Fruit fly (Drosophila melanogaster) whole organism, embryonic: ENCODE results near the gene Rpt5.

ENCODE experiments used
- Blimp-1 ChIP-seq: fragments of 200-800 bp; sonication (Bioruptor generic); optimal IDR thresholded peaks from 3 replicates; lab custom pipeline; 2018; ENCODE audit warnings: missing biosample characterization, missing genetic modification characterization, mild to moderate bottlenecking, moderate library complexity, missing genetic modification reagents
- Bteb2 ChIP-seq: fragments of 200-800 bp; sonication (Bioruptor generic); optimal IDR thresholded peaks from 2 replicates; lab custom pipeline; 2016; ENCODE audit warnings: missing biosample characterization, missing genetic modification characterization
- CG10654 ChIP-seq: fragments of 200-800 bp; sonication (Bioruptor generic); optimal IDR thresholded peaks from 2 replicates; lab custom pipeline; 2016; ENCODE audit warnings: missing biosample characterization, missing genetic modification characterization
- CG10979 ChIP-seq: fragments of 200-800 bp; sonication (Bioruptor generic); optimal IDR thresholded peaks from 2 replicates; lab custom pipeline; 2018; ENCODE audit warnings: missing biosample characterization, mild to moderate bottlenecking, missing genetic modification characterization, moderate library complexity
- CG13123 ChIP-seq: fragments of 200-800 bp; sonication (Bioruptor generic); optimal IDR thresholded peaks from 2 replicates; lab custom pipeline; 2016; ENCODE audit warnings: missing biosample characterization, missing genetic modification characterization
- CG13894 ChIP-seq: fragments of 200-800 bp; sonication (Bioruptor generic); optimal IDR thresholded peaks from 3 replicates; lab custom pipeline; 2018; ENCODE audit warnings: missing biosample characterization, mild to moderate bottlenecking, missing genetic modification characterization, moderate library complexity
- CG16779 ChIP-seq: fragments of 200-800 bp; sonication (Bioruptor generic); IDR thresholded peaks from 2 replicates; pipeline ENCODE4 v1.3.6; 2022; ENCODE audit warnings: missing biosample characterization, missing genetic modification characterization
- CG17802 ChIP-seq: fragments of 200-800 bp; sonication (Bioruptor generic); optimal IDR thresholded peaks from 2 replicates; lab custom pipeline; 2018; ENCODE audit warnings: missing biosample characterization, mild to moderate bottlenecking, missing genetic modification characterization, moderate library complexity
- CG31441 ChIP-seq: fragments of 200-800 bp; sonication (Bioruptor generic); IDR thresholded peaks from 2 replicates; pipeline ENCODE4 v1.3.6; 2022; ENCODE audit warnings: missing biosample characterization, missing genetic modification characterization
- CG4820 ChIP-seq: fragments of 200-800 bp; sonication (Bioruptor generic); optimal IDR thresholded peaks from 3 replicates; lab custom pipeline; 2016; ENCODE audit warnings: missing biosample characterization, missing genetic modification characterization
- CG6654 ChIP-seq: fragments of 200-800 bp; sonication (Bioruptor generic); optimal IDR thresholded peaks from 2 replicates; lab custom pipeline; 2017; ENCODE audit warnings: missing biosample characterization, mild to moderate bottlenecking, missing genetic modification characterization
- CG6791 ChIP-seq: fragments of 200-800 bp; sonication (Bioruptor generic); IDR thresholded peaks from 3 replicates; pipeline ENCODE4 v1.3.6; 2022; ENCODE audit warnings: missing biosample characterization, missing genetic modification characterization; ENCODE audit not compliant: partially characterized antibody
- CG7745 ChIP-seq: fragments of 200-800 bp; sonication (Bioruptor generic); optimal IDR thresholded peaks from 2 replicates; lab custom pipeline; 2018; ENCODE audit warnings: missing biosample characterization, mild to moderate bottlenecking, missing genetic modification characterization, moderate library complexity
- CG8765 ChIP-seq: fragments of 200-800 bp; sonication (Bioruptor generic); IDR thresholded peaks from 2 replicates; pipeline ENCODE4 v1.3.6; 2022; ENCODE audit warnings: missing biosample characterization, missing genetic modification characterization
- CG9817 ChIP-seq: fragments of 200-800 bp; sonication (Bioruptor generic); optimal IDR thresholded peaks from 2 replicates; lab custom pipeline; 2018; ENCODE audit warnings: missing biosample characterization, mild to moderate bottlenecking, missing genetic modification characterization, moderate library complexity
- CTCF ChIP-seq: fragments of 200-800 bp; sonication (Bioruptor generic); optimal IDR thresholded peaks from 2 replicates; lab custom pipeline; 2017; ENCODE audit warnings: missing biosample characterization, mild to moderate bottlenecking, missing genetic modification characterization, moderate library complexity
- CkIIα-i1 ChIP-seq: fragments of 200-800 bp; sonication (Bioruptor generic); IDR thresholded peaks from 2 replicates; pipeline ENCODE4 v1.3.6; 2022; ENCODE audit warnings: missing biosample characterization, missing genetic modification characterization
- D19A ChIP-seq: fragments of 200-800 bp; optimal IDR thresholded peaks from 3 replicates; lab custom pipeline; 2019; ENCODE audit warnings: missing biosample characterization, mild to moderate bottlenecking, missing genetic modification characterization, moderate library complexity
- E2f2 ChIP-seq: fragments of 200-800 bp; sonication (Bioruptor generic); IDR thresholded peaks from 2 replicates; pipeline ENCODE4 v1.3.6; 2022; ENCODE audit warnings: missing biosample characterization, missing genetic modification characterization
- ERR ChIP-seq: fragments of 200-800 bp; sonication (Bioruptor generic); optimal IDR thresholded peaks from 2 replicates; lab custom pipeline; 2016; ENCODE audit warnings: missing biosample characterization, missing genetic modification characterization
- Elba2 ChIP-seq: fragments of 200-800 bp; sonication (Bioruptor generic); optimal IDR thresholded peaks from 3 replicates; lab custom pipeline; 2016; ENCODE audit warnings: missing biosample characterization, missing genetic modification characterization
- Fer3 ChIP-seq: fragments of 200-800 bp; sonication (Bioruptor generic); optimal IDR thresholded peaks from 2 replicates; lab custom pipeline; 2018; ENCODE audit warnings: missing biosample characterization, mild to moderate bottlenecking, missing genetic modification characterization, moderate library complexity
- Hr3 ChIP-seq: fragments of 200-800 bp; sonication (Bioruptor generic); optimal IDR thresholded peaks from 3 replicates; lab custom pipeline; 2016; ENCODE audit warnings: missing biosample characterization, missing genetic modification characterization
- Mad ChIP-seq: fragments of 200-800 bp; sonication (Bioruptor generic); optimal IDR thresholded peaks from 2 replicates; lab custom pipeline; 2016; ENCODE audit warnings: missing biosample characterization, missing genetic modification characterization
- Med ChIP-seq: fragments of 200-800 bp; sonication (Bioruptor generic); peaks from one replicate; lab custom pipeline; 2016; ENCODE audit warnings: missing biosample characterization, missing genetic modification characterization, mild to moderate bottlenecking, inconsistent platforms, moderate library complexity
- NC2β ChIP-seq: fragments of 200-800 bp; sonication (Bioruptor generic); optimal IDR thresholded peaks from 2 replicates; lab custom pipeline; 2016; ENCODE audit warnings: missing biosample characterization, missing genetic modification characterization
- Optix ChIP-seq: fragments of 200-800 bp; sonication (Bioruptor generic); IDR thresholded peaks from 3 replicates; pipeline ENCODE4 v1.3.6; 2022; ENCODE audit warnings: missing biosample characterization, missing genetic modification characterization
- Rx ChIP-seq: fragments of 200-800 bp; sonication (Bioruptor generic); IDR thresholded peaks from 2 replicates; pipeline ENCODE4 v1.3.6; 2022; ENCODE audit warnings: missing biosample characterization, missing genetic modification characterization
- Vsx1 ChIP-seq: fragments of 200-800 bp; sonication (Bioruptor generic); optimal IDR thresholded peaks from 2 replicates; lab custom pipeline; 2017; ENCODE audit warnings: missing biosample characterization, mild to moderate bottlenecking, missing genetic modification characterization, missing genetic modification reagents
- ac ChIP-seq: fragments of 200-800 bp; sonication (Bioruptor generic); optimal IDR thresholded peaks from 3 replicates; lab custom pipeline; 2017; ENCODE audit warnings: missing biosample characterization, mild to moderate bottlenecking, missing genetic modification characterization
- ap ChIP-seq: fragments of 200-800 bp; sonication (Bioruptor generic); IDR thresholded peaks from 2 replicates; pipeline ENCODE4 v1.3.6; 2022; ENCODE audit warnings: missing biosample characterization, missing genetic modification characterization
- az2 ChIP-seq: fragments of 200-800 bp; sonication (Bioruptor generic); optimal IDR thresholded peaks from 3 replicates; lab custom pipeline; 2016; ENCODE audit warnings: missing biosample characterization, missing genetic modification characterization
- bcd ChIP-seq: fragments of 200-800 bp; sonication (Bioruptor generic); optimal IDR thresholded peaks from 2 replicates; lab custom pipeline; 2017; ENCODE audit warnings: missing biosample characterization, mild to moderate bottlenecking, missing genetic modification characterization
- chn ChIP-seq: fragments of 200-800 bp; sonication (Bioruptor generic); optimal IDR thresholded peaks from 2 replicates; lab custom pipeline; 2016; ENCODE audit warnings: missing biosample characterization, missing genetic modification characterization
- croc ChIP-seq: fragments of 200-800 bp; sonication (Bioruptor generic); conservative IDR thresholded peaks from 3 replicates; pipeline ENCODE4 v1.3.6; 2022; ENCODE audit warnings: missing biosample characterization, missing genetic modification characterization
- gce ChIP-seq: fragments of 200-800 bp; sonication (Bioruptor generic); IDR thresholded peaks from 3 replicates; pipeline ENCODE4 v1.3.6; 2022; ENCODE audit warnings: missing biosample characterization, missing genetic modification characterization
- grn ChIP-seq: fragments of 200-800 bp; sonication (Bioruptor generic); optimal IDR thresholded peaks from 3 replicates; lab custom pipeline; 2017; ENCODE audit warnings: missing biosample characterization, missing genetic modification characterization
- ham ChIP-seq: fragments of 200-800 bp; sonication (Bioruptor generic); IDR thresholded peaks from 2 replicates; pipeline ENCODE4 v1.3.6; 2022; ENCODE audit warnings: missing biosample characterization, missing genetic modification characterization
- insv ChIP-seq, 2 experiments: fragments of 200-800 bp; sonication (Bioruptor generic); optimal IDR thresholded peaks; 3 replicates each; lab custom pipeline; 2016 to 2018; ENCODE audit warnings: missing biosample characterization in 2 of 2, missing genetic modification characterization in 2 of 2
- inv ChIP-seq: fragments of 200-800 bp; sonication (Bioruptor generic); IDR thresholded peaks from 2 replicates; pipeline ENCODE4 v1.3.6; 2022; ENCODE audit warnings: missing biosample characterization, missing genetic modification characterization; ENCODE audit not compliant: partially characterized antibody
- jigr1 ChIP-seq: fragments of 200-800 bp; sonication (Bioruptor generic); IDR thresholded peaks from 3 replicates; pipeline ENCODE4 v1.3.6; 2022; ENCODE audit warnings: missing biosample characterization, missing genetic modification characterization
- mirr ChIP-seq: fragments of 200-800 bp; sonication (Bioruptor generic); optimal IDR thresholded peaks from 3 replicates; lab custom pipeline; 2018; ENCODE audit warnings: missing biosample characterization, mild to moderate bottlenecking, missing genetic modification characterization
- oc ChIP-seq: fragments of 200-800 bp; sonication (Bioruptor generic); optimal IDR thresholded peaks from 2 replicates; lab custom pipeline; 2018; ENCODE audit warnings: missing biosample characterization, mild to moderate bottlenecking, missing genetic modification characterization, moderate library complexity
- onecut ChIP-seq: fragments of 200-800 bp; sonication (Bioruptor generic); IDR thresholded peaks from 2 replicates; pipeline ENCODE4 v1.3.6; 2022; ENCODE audit warnings: missing biosample characterization, missing genetic modification characterization
- p53 ChIP-seq: fragments of 200-800 bp; sonication (Bioruptor generic); optimal IDR thresholded peaks from 2 replicates; lab custom pipeline; 2016; ENCODE audit warnings: missing biosample characterization, missing genetic modification characterization
- pho ChIP-seq: fragments of 200-800 bp; sonication (Bioruptor generic); optimal IDR thresholded peaks from 2 replicates; lab custom pipeline; 2016; ENCODE audit warnings: missing biosample characterization, missing genetic modification characterization
- shn ChIP-seq: fragments of 200-800 bp; sonication (Bioruptor generic); optimal IDR thresholded peaks from 3 replicates; lab custom pipeline; 2016; ENCODE audit warnings: missing biosample characterization, missing genetic modification characterization
- sima ChIP-seq: fragments of 200-800 bp; sonication (Bioruptor generic); optimal IDR thresholded peaks from 2 replicates; lab custom pipeline; 2016; ENCODE audit warnings: missing biosample characterization, missing genetic modification characterization
- so ChIP-seq: fragments of 200-800 bp; sonication (Bioruptor generic); IDR thresholded peaks from 3 replicates; pipeline ENCODE4 v1.3.6; 2022; ENCODE audit warnings: missing biosample characterization, missing genetic modification characterization
- tin ChIP-seq: fragments of 200-800 bp; sonication (Bioruptor generic); optimal IDR thresholded peaks from 3 replicates; lab custom pipeline; 2016; ENCODE audit warnings: missing biosample characterization, missing genetic modification characterization
- tio ChIP-seq: fragments of 200-800 bp; sonication (Bioruptor generic); optimal IDR thresholded peaks from 2 replicates; lab custom pipeline; 2017; ENCODE audit warnings: missing biosample characterization, missing genetic modification characterization, inconsistent platforms
- zen2 ChIP-seq: fragments of 200-800 bp; sonication (Bioruptor generic); IDR thresholded peaks from 3 replicates; pipeline ENCODE4 v1.3.6; 2022; ENCODE audit warnings: missing biosample characterization, missing genetic modification characterization; ENCODE audit not compliant: partially characterized antibody

Rpt5 gene

dm6 chr3R:23781466-23781935 lies 28.8 kb downstream of the Rpt5 start, which contains the start of the genes Nup98-96 and mbc (continued):
- TF ChIP-seq shn (GFP tag; lab: Kevin White, UChicago) (peak; percentile 94), CG10654 (GFP tag; lab: Kevin White, UChicago) (peak; percentile 81), Rx (GFP tag; lab: Robert Waterston, UW) (peak; percentile 72), Bteb2 (GFP tag; lab: Kevin White, UChicago) (peak; percentile 82), inv (GFP tag; lab: Robert Waterston, UW) (no peak), CG17802 (peak; percentile 87), NC2β (peak; percentile 82), so (no peak), CG6791 (GFP tag; lab: Robert Waterston, UW) (peak; percentile 59; the same call in 2 of the 3 replicates), Vsx1 (GFP tag; lab: Kevin White, UChicago) (peak; percentile 98), CkIIα-i1 (GFP tag; lab: Robert Waterston, UW) (0 out of 2 replicates have a peak, but pooled peaks have one; percentile 34), CTCF (GFP tag; lab: Kevin White, UChicago) (peak; percentile 47), Elba2 (peak; percentile 86), CG16779 (GFP tag; lab: Robert Waterston, UW) (no peak), pho (GFP tag; lab: Kevin White, UChicago) (peak; percentile 95), D19A (tag; lab: Kevin White, UChicago) (peak; percentile 68), CG13894 (tag; lab: Kevin White, UChicago) (peak; percentile 80), az2 (GFP tag; lab: Kevin White, UChicago) (peak; percentile 86), insv (GFP tag; optimal IDR thresholded peaks at IDR 0.05; lab: Kevin White, UChicago) (peak in 1 of 2 experiments; percentile 62), ac (GFP tag; lab: Kevin White, UChicago) (no peak), CG4820 (GFP tag; lab: Kevin White, UChicago) (peak; percentile 88), ap (peak; percentile 33; the same call in 1 of the 2 replicates), mirr (peak; percentile 78), CG31441 (GFP tag; lab: Robert Waterston, UW) (peak; percentile 73), onecut (GFP tag; lab: Robert Waterston, UW) (peak; percentile 66), zen2 (GFP tag; lab: Robert Waterston, UW) (no peak), Hr3 (peak; percentile 90), gce (GFP tag; lab: Robert Waterston, UW) (peak; percentile 48; the same call in 1 of the 3 replicates), CG13123 (peak; percentile 34), tin (GFP tag; lab: Kevin White, UChicago) (peak; percentile 87), Med (GFP tag; lab: Kevin White, UChicago) (peak; percentile 98), Blimp-1 (GFP tag; lab: Kevin White, UChicago) (peak; percentile 72), croc (peak; percentile 82), tio (no peak), ham (GFP tag; lab: Robert Waterston, UW) (peak; percentile 46; the same call in 1 of the 2 replicates), jigr1 (peak; percentile 62; the same call in 1 of the 3 replicates), E2f2 (GFP tag; lab: Robert Waterston, UW) (peak; percentile 63), Fer3 (tag; lab: Kevin White, UChicago) (peak; percentile 72), CG8765 (GFP tag; lab: Robert Waterston, UW) (peak; percentile 84), CG6654 (GFP tag; lab: Kevin White, UChicago) (peak; percentile 22), bcd (GFP tag; lab: Kevin White, UChicago) (peak; percentile 84), p53 (GFP tag; lab: Kevin White, UChicago) (peak; percentile 91), grn (GFP tag; lab: Kevin White, UChicago) (peak; percentile 3), CG7745 (tag; lab: Kevin White, UChicago) (peak; percentile 95), sima (GFP tag; lab: Kevin White, UChicago) (peak; percentile 65), oc (tag; lab: Kevin White, UChicago) (peak; percentile 68), chn (GFP tag; lab: Kevin White, UChicago) (peak; percentile 91), Mad (GFP tag; lab: Kevin White, UChicago) (peak; percentile 86), ERR (GFP tag; lab: Kevin White, UChicago) (peak; percentile 65), CG10979 (tag; lab: Kevin White, UChicago) (peak; percentile 71), CG9817 (peak; percentile 90), Optix (GFP tag; lab: Robert Waterston, UW) (peak; percentile 87)
